Fruit fly (Drosophila melanogaster): ENCODE data around the gene CG15452.

CG15452 gene

DNA sequence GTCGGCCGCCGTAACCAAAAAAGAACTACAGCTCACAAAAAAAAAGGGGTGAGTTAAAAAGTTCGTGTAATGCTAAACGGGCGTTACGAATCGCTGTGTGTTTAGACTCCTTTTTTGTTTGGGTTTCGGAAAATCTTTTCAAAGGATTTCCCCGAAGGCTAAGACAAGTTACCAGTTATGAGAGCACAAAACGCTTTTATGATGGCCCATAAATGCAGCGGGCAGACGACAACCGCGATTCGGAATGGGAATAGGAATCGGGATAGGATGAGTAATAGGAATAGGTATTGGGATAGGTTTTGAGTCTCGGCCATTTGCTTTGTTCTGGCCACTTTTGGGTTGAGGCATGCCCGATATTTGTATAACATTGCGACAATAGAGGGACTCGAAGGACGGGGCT, 21.3 kb downstream of the CG15452 start:
- TF ChIP-seq pb (GFP tag; optimal IDR thresholded peaks at IDR 0.05) (no peak), CG12659 (GFP tag; optimal IDR thresholded peaks at IDR 0.05) (no peak), jing (GFP tag; optimal IDR thresholded peaks at IDR 0.05) (no peak), cad (GFP tag; optimal IDR thresholded peaks at IDR 0.05) (peak; percentile 91)

DNA sequence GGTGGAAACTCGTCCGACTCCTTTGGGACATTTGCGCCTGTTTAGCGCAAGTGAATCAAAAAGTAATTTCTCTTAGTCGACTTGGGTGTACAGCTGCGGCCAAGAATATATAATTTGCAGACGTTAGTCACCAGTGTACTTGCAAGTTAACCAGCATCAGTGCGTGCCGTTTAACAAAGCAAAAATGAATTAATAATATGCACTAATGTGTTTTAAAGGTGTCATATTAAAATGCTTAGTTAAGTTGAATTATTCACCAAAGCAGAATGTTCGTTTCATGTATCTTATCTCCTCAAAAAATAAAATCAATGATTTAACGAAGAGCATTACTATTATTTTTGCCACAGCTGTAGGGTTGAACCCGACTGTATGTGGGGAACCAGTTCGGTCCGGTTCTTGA, 22.6 kb downstream of the CG15452 start:
- TF ChIP-seq BtbVII (GFP tag; optimal IDR thresholded peaks at IDR 0.05) (no peak), sna (GFP tag; IDR thresholded peaks at IDR 0.05; ENCODE audit: partially characterized antibody) (no peak), ash1 (GFP tag; optimal IDR thresholded peaks at IDR 0.05) (no peak), CG8290 (GFP tag; optimal IDR thresholded peaks at IDR 0.05) (no peak), CG8290 (tag; optimal IDR thresholded peaks at IDR 0.05) (no peak), Deaf1 (tag; optimal IDR thresholded peaks at IDR 0.05) (no peak), fru (optimal IDR thresholded peaks at IDR 0.05) (no peak), CG11504 (tag; optimal IDR thresholded peaks at IDR 0.05) (peak; percentile 44), CG15269 (tag; optimal IDR thresholded peaks at IDR 0.05) (no peak), Oli (tag; optimal IDR thresholded peaks at IDR 0.05) (peak; percentile 1), Doc3 (GFP tag; IDR thresholded peaks at IDR 0.05; ENCODE audit: partially characterized antibody) (no peak), sens-2 (GFP tag; IDR thresholded peaks at IDR 0.05) (no peak), Trl (optimal IDR thresholded peaks at IDR 0.05) (no peak), Trl (GFP tag; optimal IDR thresholded peaks at IDR 0.05) (no peak), CG17186 (GFP tag; optimal IDR thresholded peaks at IDR 0.05) (no peak), ato (GFP tag; IDR thresholded peaks at IDR 0.05; ENCODE audit: partially characterized antibody) (no peak), CG31441 (GFP tag; IDR thresholded peaks at IDR 0.05) (peak; percentile 28; the same call in 1 of the 2 replicates), GATAe (GFP tag; conservative IDR thresholded peaks at IDR 0.05) (no peak), zen (tag; optimal IDR thresholded peaks at IDR 0.05) (no peak), CoRest (tag; optimal IDR thresholded peaks at IDR 0.05) (peak; percentile 7), twi (tag; optimal IDR thresholded peaks at IDR 0.05) (no peak), CG8359 (GFP tag; optimal IDR thresholded peaks at IDR 0.05; ENCODE audit: borderline replicate concordance) (no peak), CG12219 (GFP tag; optimal IDR thresholded peaks at IDR 0.05) (no peak), E2f2 (GFP tag; IDR thresholded peaks at IDR 0.05) (no peak), CG1603 (tag; optimal IDR thresholded peaks at IDR 0.05) (peak; percentile 20), Gug (GFP tag; IDR thresholded peaks at IDR 0.05) (no peak), Mes4 (GFP tag; optimal IDR thresholded peaks at IDR 0.05) (no peak), CG2678 (tag; optimal IDR thresholded peaks at IDR 0.05) (peak; percentile 31), Blimp-1 (GFP tag; optimal IDR thresholded peaks at IDR 0.05) (peak; percentile 0), CG10366 (GFP tag; IDR thresholded peaks at IDR 0.05) (no peak), CG4360 (GFP tag; IDR thresholded peaks at IDR 0.05) (no peak), Drgx (GFP tag; IDR thresholded peaks at IDR 0.05) (no peak), CG7839 (tag; optimal IDR thresholded peaks at IDR 0.05) (peak; percentile 14), trh (GFP tag; optimal IDR thresholded peaks at IDR 0.05) (no peak), CG9609 (GFP tag; optimal IDR thresholded peaks at IDR 0.05) (no peak), lilli (GFP tag; optimal IDR thresholded peaks at IDR 0.05) (no peak), Eip74EF (GFP tag; optimal IDR thresholded peaks at IDR 0.05) (no peak), Nf-YB (GFP tag; optimal IDR thresholded peaks at IDR 0.05) (no peak), Stat92E (GFP tag; optimal IDR thresholded peaks at IDR 0.05) (no peak), org-1 (GFP tag; optimal IDR thresholded peaks at IDR 0.05) (no peak), CG13775 (GFP tag; optimal IDR thresholded peaks at IDR 0.05) (no peak), lab (GFP tag; optimal IDR thresholded peaks at IDR 0.05) (no peak), CG14710 (tag; optimal IDR thresholded peaks at IDR 0.05) (peak; percentile 10), CG10979 (tag; optimal IDR thresholded peaks at IDR 0.05) (peak; percentile 24), Hmr (GFP tag; optimal IDR thresholded peaks at IDR 0.05) (peak; percentile 8), CG10654 (GFP tag; optimal IDR thresholded peaks at IDR 0.05) (no peak)
